Fruit fly (Drosophila melanogaster) whole organism, prepupa: ENCODE measurements around the gene CG1092.

Source experiments
- CG10631 ChIP-seq: fragments of 200-800 bp; sonication (Bioruptor generic); optimal IDR thresholded peaks from 2 replicates; lab custom pipeline; 2016; ENCODE audit warnings: missing biosample characterization, missing genetic modification characterization
- CG10669 ChIP-seq: fragments of 200-800 bp; sonication (Bioruptor generic); optimal IDR thresholded peaks from 3 replicates; lab custom pipeline; 2018; ENCODE audit warnings: missing biosample characterization, mild to moderate bottlenecking, missing genetic modification characterization, moderate library complexity
- CG11294 ChIP-seq: fragments of 200-800 bp; sonication (Bioruptor generic); IDR thresholded peaks from 2 replicates; pipeline ENCODE4 v1.3.6; 2022; ENCODE audit warnings: missing biosample characterization, missing genetic modification characterization
- CG11762 ChIP-seq: fragments of 200-800 bp; sonication (Bioruptor generic); optimal IDR thresholded peaks from 3 replicates; lab custom pipeline; 2016; ENCODE audit warnings: missing biosample characterization, missing genetic modification characterization; ENCODE audit not compliant: insufficient read depth
- CG11902 ChIP-seq: fragments of 200-800 bp; sonication (Bioruptor generic); optimal IDR thresholded peaks from 3 replicates; lab custom pipeline; 2016; ENCODE audit warnings: missing biosample characterization, missing genetic modification characterization
- CG15336 ChIP-seq: fragments of 200-800 bp; sonication (Bioruptor generic); IDR thresholded peaks from 2 replicates; pipeline ENCODE4 v1.3.6; 2022; ENCODE audit warnings: missing biosample characterization, missing genetic modification characterization
- CG1621 ChIP-seq: fragments of 200-800 bp; sonication (Bioruptor generic); optimal IDR thresholded peaks from 3 replicates; lab custom pipeline; 2018; ENCODE audit warnings: missing biosample characterization, mild to moderate bottlenecking, missing genetic modification characterization
- CG16779 ChIP-seq: fragments of 200-800 bp; sonication (Bioruptor generic); optimal IDR thresholded peaks from 3 replicates; lab custom pipeline; 2017; ENCODE audit warnings: missing biosample characterization, mild to moderate bottlenecking, missing genetic modification characterization
- CG32006 ChIP-seq: fragments of 200-800 bp; sonication (Bioruptor generic); optimal IDR thresholded peaks from 3 replicates; lab custom pipeline; 2017; ENCODE audit warnings: missing biosample characterization, mild to moderate bottlenecking, missing genetic modification characterization
- CG34406 ChIP-seq: fragments of 200-800 bp; sonication (Bioruptor generic); optimal IDR thresholded peaks from 3 replicates; lab custom pipeline; 2016; ENCODE audit warnings: missing biosample characterization, missing genetic modification characterization
- CG3919 ChIP-seq: fragments of 200-800 bp; sonication (Bioruptor generic); optimal IDR thresholded peaks from 3 replicates; lab custom pipeline; 2016; ENCODE audit warnings: missing biosample characterization, missing genetic modification characterization
- CG6163 ChIP-seq: fragments of 200-800 bp; sonication (Bioruptor generic); IDR thresholded peaks from 3 replicates; pipeline ENCODE4 v1.3.6; 2022; ENCODE audit warnings: missing biosample characterization, missing genetic modification characterization
- CG6276 ChIP-seq: fragments of 200-800 bp; sonication (Bioruptor generic); optimal IDR thresholded peaks from 2 replicates; lab custom pipeline; 2017; ENCODE audit warnings: missing biosample characterization, mild to moderate bottlenecking, missing genetic modification characterization
- CG6808 ChIP-seq: fragments of 200-800 bp; sonication (Bioruptor generic); optimal IDR thresholded peaks from 3 replicates; lab custom pipeline; 2017; ENCODE audit warnings: missing biosample characterization, missing genetic modification characterization, mild to moderate bottlenecking, moderate library complexity, missing genetic modification reagents
- CG8119 ChIP-seq: fragments of 200-800 bp; sonication (Bioruptor generic); IDR thresholded peaks from 3 replicates; pipeline ENCODE4 v1.3.6; 2022; ENCODE audit warnings: missing biosample characterization, missing genetic modification characterization
- CG8632 ChIP-seq: fragments of 200-800 bp; sonication (Bioruptor generic); optimal IDR thresholded peaks from 3 replicates; lab custom pipeline; 2016; ENCODE audit warnings: missing biosample characterization, missing genetic modification characterization
- CG9139 ChIP-seq: fragments of 200-800 bp; sonication (Bioruptor generic); optimal IDR thresholded peaks from 3 replicates; lab custom pipeline; 2017; ENCODE audit warnings: missing biosample characterization, mild to moderate bottlenecking, missing genetic modification characterization
- Eip75B ChIP-seq: fragments of 200-800 bp; sonication (Bioruptor generic); optimal IDR thresholded peaks from 3 replicates; lab custom pipeline; 2016; ENCODE audit warnings: missing biosample characterization, missing genetic modification characterization
- Eip78C ChIP-seq: fragments of 200-800 bp; sonication (Bioruptor generic); peaks from one replicate; lab custom pipeline; 2016; ENCODE audit warnings: missing biosample characterization, missing genetic modification characterization
- Ets21C ChIP-seq: fragments of 200-800 bp; sonication (Bioruptor generic); optimal IDR thresholded peaks from 3 replicates; lab custom pipeline; 2016; ENCODE audit warnings: missing biosample characterization, missing genetic modification characterization
- Ets96B ChIP-seq: fragments of 200-800 bp; optimal IDR thresholded peaks from 2 replicates; lab custom pipeline; 2019; ENCODE audit warnings: missing biosample characterization, mild to moderate bottlenecking, missing genetic modification characterization, moderate library complexity
- Gug ChIP-seq: fragments of 200-800 bp; sonication (Bioruptor generic); IDR thresholded peaks from 2 replicates; pipeline ENCODE4 v1.3.6; 2022; ENCODE audit warnings: missing biosample characterization, missing genetic modification characterization
- Hr38 ChIP-seq: sonication (Bioruptor generic); optimal IDR thresholded peaks from 2 replicates; lab custom pipeline; 2016; ENCODE audit warnings: missing biosample characterization, missing genetic modification characterization
- Hr4 ChIP-seq: fragments of 200-800 bp; sonication (Bioruptor generic); optimal IDR thresholded peaks from 3 replicates; lab custom pipeline; 2016; ENCODE audit warnings: missing biosample characterization, missing genetic modification characterization
- Met ChIP-seq: fragments of 200-800 bp; sonication (Bioruptor generic); optimal IDR thresholded peaks from 3 replicates; lab custom pipeline; 2016; ENCODE audit warnings: missing biosample characterization, missing genetic modification characterization
- OdsH ChIP-seq: fragments of 200-800 bp; sonication (Bioruptor generic); optimal IDR thresholded peaks from 3 replicates; lab custom pipeline; 2016; ENCODE audit warnings: missing biosample characterization, missing genetic modification characterization
- Sox102F ChIP-seq: fragments of 200-800 bp; sonication (Bioruptor generic); optimal IDR thresholded peaks from 2 replicates; lab custom pipeline; 2016; ENCODE audit warnings: missing biosample characterization, mild to moderate bottlenecking, missing genetic modification characterization
- Sox14 ChIP-seq: fragments of 200-800 bp; sonication (Bioruptor generic); optimal IDR thresholded peaks from 3 replicates; lab custom pipeline; 2016; ENCODE audit warnings: missing biosample characterization, missing genetic modification characterization
- Sox15 ChIP-seq: fragments of 200-800 bp; sonication (Bioruptor generic); optimal IDR thresholded peaks from 3 replicates; lab custom pipeline; 2016; ENCODE audit warnings: missing biosample characterization, missing genetic modification characterization
- acj6 ChIP-seq: fragments of 200-800 bp; sonication (Bioruptor generic); optimal IDR thresholded peaks from 3 replicates; lab custom pipeline; 2016; ENCODE audit warnings: missing biosample characterization, missing genetic modification characterization
- dac ChIP-seq: fragments of 200-800 bp; sonication (Bioruptor generic); optimal IDR thresholded peaks from 2 replicates; lab custom pipeline; 2017; ENCODE audit warnings: missing biosample characterization, mild to moderate bottlenecking, missing genetic modification characterization
- dsx ChIP-seq: fragments of 200-800 bp; optimal IDR thresholded peaks from 3 replicates; lab custom pipeline; 2019; ENCODE audit warnings: missing biosample characterization, mild to moderate bottlenecking, missing genetic modification characterization, moderate library complexity; ENCODE audit not compliant: poor library complexity, severe bottlenecking
- eg ChIP-seq: fragments of 200-800 bp; sonication (Bioruptor generic); IDR thresholded peaks from 3 replicates; pipeline ENCODE4 v1.3.6; 2022; ENCODE audit warnings: missing biosample characterization, missing genetic modification characterization
- fd59A ChIP-seq: fragments of 200-800 bp; sonication (Bioruptor generic); optimal IDR thresholded peaks from 2 replicates; lab custom pipeline; 2017; ENCODE audit warnings: missing biosample characterization, mild to moderate bottlenecking, missing genetic modification characterization, missing genetic modification reagents
- fd85E ChIP-seq: fragments of 200-800 bp; sonication (Bioruptor generic); optimal IDR thresholded peaks from 3 replicates; lab custom pipeline; 2016; ENCODE audit warnings: missing biosample characterization, missing genetic modification characterization
- pdm3 ChIP-seq: fragments of 200-800 bp; sonication (Bioruptor generic); optimal IDR thresholded peaks from 3 replicates; lab custom pipeline; 2016; ENCODE audit warnings: missing biosample characterization, missing genetic modification characterization
- salr ChIP-seq, 2 experiments: fragments of 200-800 bp; sonication (Bioruptor generic); optimal IDR thresholded peaks; 3 replicates each; lab custom pipeline; 2016 to 2018; ENCODE audit warnings: missing biosample characterization in 2 of 2, missing genetic modification characterization in 2 of 2, mild to moderate bottlenecking in 1 of 2
- spab ChIP-seq: fragments of 200-800 bp; sonication (Bioruptor generic); optimal IDR thresholded peaks from 2 replicates; lab custom pipeline; 2017; ENCODE audit warnings: missing biosample characterization, mild to moderate bottlenecking, missing genetic modification characterization, missing genetic modification reagents
- svp ChIP-seq: fragments of 200-800 bp; sonication (Bioruptor generic); peaks from one replicate; lab custom pipeline; 2016; ENCODE audit warnings: missing biosample characterization, missing genetic modification characterization
- topi ChIP-seq: fragments of 200-800 bp; sonication (Bioruptor generic); optimal IDR thresholded peaks from 3 replicates; lab custom pipeline; 2016; ENCODE audit warnings: missing biosample characterization, missing genetic modification characterization
- vri ChIP-seq: fragments of 200-800 bp; sonication (Bioruptor generic); optimal IDR thresholded peaks from 3 replicates; lab custom pipeline; 2016; ENCODE audit warnings: missing biosample characterization, mild to moderate bottlenecking, missing genetic modification characterization

The CG1092 gene

dm6 chr3R:4229137-4229764 is 37.3 kb upstream of the CG1092 start, which contains the start of gene DhpD (continued):
- TF ChIP-seq vri (GFP tag; lab: Kevin White, UChicago) (peak; percentile 83), pdm3 (GFP tag; lab: Kevin White, UChicago) (peak; percentile 86), acj6 (GFP tag; lab: Kevin White, UChicago) (peak; percentile 84), dsx (GFP tag; lab: Kevin White, UChicago) (peak; percentile 64), CG11902 (GFP tag; lab: Kevin White, UChicago) (peak; percentile 56), dac (GFP tag; lab: Kevin White, UChicago) (peak; percentile 57), Gug (GFP tag; lab: Robert Waterston, UW) (peak; percentile 64), Met (GFP tag; lab: Kevin White, UChicago) (no peak), CG1621 (peak; percentile 63), CG16779 (tag; lab: Kevin White, UChicago) (no peak), fd59A (peak; percentile 58), Hr38 (GFP tag; lab: Kevin White, UChicago) (no peak), Sox102F (GFP tag; lab: Kevin White, UChicago) (no peak), CG3919 (peak; percentile 86), salr (GFP tag; optimal IDR thresholded peaks at IDR 0.05; lab: Kevin White, UChicago) (peak in 1 of 2 experiments; percentile 53), svp (peak; percentile 91), CG6163 (GFP tag; lab: Robert Waterston, UW) (peak; percentile 86), Ets21C (peak; percentile 74), CG34406 (GFP tag; lab: Kevin White, UChicago) (peak; percentile 80), CG8632 (peak; percentile 76), Sox14 (GFP tag; lab: Kevin White, UChicago) (peak; percentile 85), CG6276 (GFP tag; lab: Kevin White, UChicago) (no peak), CG9139 (no peak), topi (GFP tag; lab: Kevin White, UChicago) (peak; percentile 85), OdsH (no peak), eg (GFP tag; lab: Robert Waterston, UW) (peak; percentile 84), CG32006 (GFP tag; lab: Kevin White, UChicago) (peak; percentile 74), CG10669 (GFP tag; lab: Kevin White, UChicago) (peak; percentile 83), Eip75B (GFP tag; lab: Kevin White, UChicago) (peak; percentile 83), CG11294 (GFP tag; lab: Robert Waterston, UW) (peak; percentile 47), CG11762 (GFP tag; lab: Kevin White, UChicago) (peak; percentile 58), Ets96B (tag; lab: Kevin White, UChicago) (peak; percentile 77), CG10631 (GFP tag; lab: Kevin White, UChicago) (peak; percentile 85), CG6808 (GFP tag; lab: Kevin White, UChicago) (no peak), spab (GFP tag; lab: Kevin White, UChicago) (peak; percentile 33), Hr4 (GFP tag; lab: Kevin White, UChicago) (peak; percentile 82), fd85E (peak; percentile 9), CG15336 (peak; percentile 54), Sox15 (GFP tag; lab: Kevin White, UChicago) (peak; percentile 63), Eip78C (GFP tag; lab: Kevin White, UChicago) (peak; percentile 95), CG8119 (peak; percentile 59)
